Fruit fly (Drosophila melanogaster) whole organism, embryonic: ENCODE measurements around the gene Wbp2.

Source experiments
- Asciz ChIP-seq: fragments of 200-800 bp; sonication (Bioruptor generic); optimal IDR thresholded peaks from 2 replicates; lab custom pipeline; 2017; ENCODE audit warnings: missing biosample characterization, mild to moderate bottlenecking, missing genetic modification characterization, missing genetic modification reagents
- Atf-2 ChIP-seq: fragments of 200-800 bp; sonication (Bioruptor generic); optimal IDR thresholded peaks from 2 replicates; lab custom pipeline; 2016; ENCODE audit warnings: missing biosample characterization, missing genetic modification characterization
- Bgb ChIP-seq: fragments of 200-800 bp; sonication (Bioruptor generic); IDR thresholded peaks from 2 replicates; pipeline ENCODE4 v1.3.6; 2022; ENCODE audit warnings: missing biosample characterization, missing genetic modification characterization; ENCODE audit not compliant: partially characterized antibody
- CG11085 ChIP-seq: fragments of 200-800 bp; sonication (Bioruptor generic); IDR thresholded peaks from 2 replicates; pipeline ENCODE4 v1.3.6; 2022; ENCODE audit warnings: missing biosample characterization, missing genetic modification characterization
- CG1529 ChIP-seq: fragments of 200-800 bp; sonication (Bioruptor generic); optimal IDR thresholded peaks from 3 replicates; lab custom pipeline; 2018; ENCODE audit warnings: missing biosample characterization, missing genetic modification characterization
- CG1603 ChIP-seq: fragments of 200-800 bp; sonication (Bioruptor generic); optimal IDR thresholded peaks from 2 replicates; lab custom pipeline; 2019; ENCODE audit warnings: missing biosample characterization, mild to moderate bottlenecking, missing genetic modification characterization, moderate library complexity
- CG16813 ChIP-seq: fragments of 200-800 bp; sonication (Bioruptor generic); IDR thresholded peaks from 3 replicates; pipeline ENCODE4 v1.3.6; 2022; ENCODE audit warnings: missing biosample characterization, missing genetic modification characterization; ENCODE audit not compliant: partially characterized antibody
- CG2116 ChIP-seq: fragments of 200-800 bp; sonication (Bioruptor generic); optimal IDR thresholded peaks from 3 replicates; lab custom pipeline; 2018; ENCODE audit warnings: missing biosample characterization, mild to moderate bottlenecking, missing genetic modification characterization
- CG30431 ChIP-seq: fragments of 200-800 bp; sonication (Bioruptor generic); optimal IDR thresholded peaks from 2 replicates; lab custom pipeline; 2017; ENCODE audit warnings: missing biosample characterization, missing genetic modification characterization
- CG33213 ChIP-seq: fragments of 200-800 bp; sonication (Bioruptor generic); optimal IDR thresholded peaks from 3 replicates; lab custom pipeline; 2016; ENCODE audit warnings: missing biosample characterization, missing genetic modification characterization
- CG34376 ChIP-seq: fragments of 200-800 bp; sonication (Bioruptor generic); optimal IDR thresholded peaks from 2 replicates; lab custom pipeline; 2018; ENCODE audit warnings: missing biosample characterization, mild to moderate bottlenecking, missing genetic modification characterization
- CG3726 ChIP-seq: fragments of 200-800 bp; sonication (Bioruptor generic); IDR thresholded peaks from 3 replicates; pipeline ENCODE4, ENCODE4 v1.3.6; 2022; ENCODE audit warnings: missing biosample characterization, missing genetic modification characterization
- CG3995 ChIP-seq: fragments of 200-800 bp; sonication (Bioruptor generic); optimal IDR thresholded peaks from 3 replicates; lab custom pipeline; 2016; ENCODE audit warnings: missing biosample characterization, missing genetic modification characterization
- CG6254 ChIP-seq: fragments of 200-800 bp; sonication (Bioruptor generic); optimal IDR thresholded peaks from 3 replicates; lab custom pipeline; 2017; ENCODE audit warnings: mild to moderate bottlenecking, missing biosample characterization, missing genetic modification reagents, missing genetic modification characterization
- CG6854 ChIP-seq: fragments of 200-800 bp; sonication (Bioruptor generic); optimal IDR thresholded peaks from 3 replicates; lab custom pipeline; 2017; ENCODE audit warnings: missing biosample characterization, mild to moderate bottlenecking, missing genetic modification characterization
- CG7928 ChIP-seq: fragments of 200-800 bp; sonication (Bioruptor generic); optimal IDR thresholded peaks from 2 replicates; lab custom pipeline; 2017; ENCODE audit warnings: missing biosample characterization, mild to moderate bottlenecking, missing genetic modification characterization
- CG7987 ChIP-seq: fragments of 200-800 bp; sonication (Bioruptor generic); optimal IDR thresholded peaks from 2 replicates; lab custom pipeline; 2018; ENCODE audit warnings: missing biosample characterization, mild to moderate bottlenecking, missing genetic modification characterization, moderate library complexity
- CG8290 ChIP-seq, 3 experiments: fragments of 200-800 bp; sonication (Bioruptor generic); optimal IDR thresholded peaks; 2 replicates each; lab custom pipeline; 2016 to 2019; ENCODE audit warnings: missing biosample characterization in 3 of 3, missing genetic modification characterization in 3 of 3, mild to moderate bottlenecking in 2 of 3, moderate library complexity in 1 of 3
- CG9932 ChIP-seq: fragments of 200-800 bp; sonication (Bioruptor generic); IDR thresholded peaks from 2 replicates; pipeline ENCODE4 v1.3.6; 2022; ENCODE audit warnings: missing biosample characterization, missing genetic modification characterization
- D19A ChIP-seq: fragments of 200-800 bp; optimal IDR thresholded peaks from 3 replicates; lab custom pipeline; 2019; ENCODE audit warnings: missing biosample characterization, mild to moderate bottlenecking, missing genetic modification characterization, moderate library complexity
- Dek ChIP-seq: fragments of 200-800 bp; sonication (Bioruptor generic); optimal IDR thresholded peaks from 3 replicates; lab custom pipeline; 2019; ENCODE audit warnings: missing biosample characterization, mild to moderate bottlenecking, missing genetic modification characterization, moderate library complexity
- Doc2 ChIP-seq: fragments of 200-800 bp; sonication (Bioruptor generic); IDR thresholded peaks from 2 replicates; pipeline ENCODE4 v1.3.6; 2022; ENCODE audit warnings: missing biosample characterization, missing genetic modification characterization
- Ets97D ChIP-seq: fragments of 200-800 bp; sonication (Bioruptor generic); optimal IDR thresholded peaks from 3 replicates; lab custom pipeline; 2016; ENCODE audit warnings: missing biosample characterization, missing genetic modification characterization
- MESR4 ChIP-seq: fragments of 200-800 bp; sonication (Bioruptor generic); optimal IDR thresholded peaks from 2 replicates; lab custom pipeline; 2018; ENCODE audit warnings: missing biosample characterization, mild to moderate bottlenecking, missing genetic modification characterization, moderate library complexity
- Myb ChIP-seq: fragments of 200-800 bp; sonication (Bioruptor generic); optimal IDR thresholded peaks from 2 replicates; lab custom pipeline; 2016; ENCODE audit warnings: missing biosample characterization, missing genetic modification characterization
- NC2α ChIP-seq: fragments of 200-800 bp; sonication (Bioruptor generic); optimal IDR thresholded peaks from 2 replicates; lab custom pipeline; 2016; ENCODE audit warnings: missing biosample characterization, missing genetic modification characterization
- Optix ChIP-seq: fragments of 200-800 bp; sonication (Bioruptor generic); IDR thresholded peaks from 3 replicates; pipeline ENCODE4 v1.3.6; 2022; ENCODE audit warnings: missing biosample characterization, missing genetic modification characterization
- Rfx ChIP-seq: fragments of 200-800 bp; sonication (Bioruptor generic); IDR thresholded peaks from 2 replicates; pipeline ENCODE4 v1.3.6; 2022; ENCODE audit warnings: missing biosample characterization, missing genetic modification characterization
- Trl ChIP-seq, 3 experiments: fragments of >200 bp in 2 of 3; fragments of 200-800 bp in 1 of 3; sonication (Bioruptor generic) in 1 of 3; optimal IDR thresholded peaks; 2 replicates in 1 of 3; 3 replicates in 2 of 3; lab custom pipeline; 2016 to 2017; ENCODE audit warnings: missing biosample characterization in 1 of 3, missing genetic modification characterization in 1 of 3
- Vsx1 ChIP-seq: fragments of 200-800 bp; sonication (Bioruptor generic); optimal IDR thresholded peaks from 2 replicates; lab custom pipeline; 2017; ENCODE audit warnings: missing biosample characterization, mild to moderate bottlenecking, missing genetic modification characterization, missing genetic modification reagents
- Xrp1 ChIP-seq: fragments of 200-800 bp; sonication (Bioruptor generic); IDR thresholded peaks from 2 replicates; pipeline ENCODE4 v1.3.6; 2022; ENCODE audit warnings: missing biosample characterization, missing genetic modification characterization
- ab ChIP-seq: fragments of 200-800 bp; sonication (Bioruptor generic); optimal IDR thresholded peaks from 2 replicates; lab custom pipeline; 2016; ENCODE audit warnings: missing biosample characterization, missing genetic modification characterization
- bbx ChIP-seq: fragments of 200-800 bp; sonication (Bioruptor generic); IDR thresholded peaks from 2 replicates; pipeline ENCODE4 v1.3.6; 2022; ENCODE audit warnings: missing biosample characterization, missing genetic modification characterization; ENCODE audit not compliant: partially characterized antibody
- chm ChIP-seq: fragments of 200-800 bp; sonication (Bioruptor generic); IDR thresholded peaks from 2 replicates; pipeline ENCODE4 v1.3.6; 2022; ENCODE audit warnings: missing biosample characterization, missing genetic modification characterization
- fd64A ChIP-seq: fragments of 200-800 bp; sonication (Bioruptor generic); optimal IDR thresholded peaks from 3 replicates; lab custom pipeline; 2018; ENCODE audit warnings: missing biosample characterization, mild to moderate bottlenecking, missing genetic modification characterization
- gfzf ChIP-seq: fragments of 200-800 bp; sonication (Bioruptor generic); optimal IDR thresholded peaks from 2 replicates; lab custom pipeline; 2016; ENCODE audit warnings: missing biosample characterization, mild to moderate bottlenecking, missing genetic modification characterization, moderate library complexity
- hkb ChIP-seq, 2 experiments: fragments of 200-800 bp in 1 of 2; fragments of >200 bp in 1 of 2; sonication (Bioruptor generic) in 1 of 2; IDR thresholded peaks in 1 of 2; optimal IDR thresholded peaks in 1 of 2; 2 replicates each; pipeline versions ENCODE4 v1.3.6 to Lab custom; 2017 to 2022; ENCODE audit warnings: missing biosample characterization in 1 of 2, missing genetic modification characterization in 1 of 2
- inv ChIP-seq: fragments of 200-800 bp; sonication (Bioruptor generic); IDR thresholded peaks from 2 replicates; pipeline ENCODE4 v1.3.6; 2022; ENCODE audit warnings: missing biosample characterization, missing genetic modification characterization; ENCODE audit not compliant: partially characterized antibody
- knrl ChIP-seq: fragments of 200-800 bp; sonication (Bioruptor generic); IDR thresholded peaks from 3 replicates; pipeline ENCODE4 v1.3.6; 2022; ENCODE audit warnings: missing biosample characterization, missing genetic modification characterization; ENCODE audit not compliant: partially characterized antibody
- lab ChIP-seq: fragments of 200-800 bp; sonication (Bioruptor generic); optimal IDR thresholded peaks from 3 replicates; lab custom pipeline; 2017; ENCODE audit warnings: missing biosample characterization, missing genetic modification characterization, mild to moderate bottlenecking, moderate library complexity, missing genetic modification reagents
- lov ChIP-seq, 2 experiments: fragments of 200-800 bp in 1 of 2; fragments of >200 bp in 1 of 2; sonication (Bioruptor generic) in 1 of 2; IDR thresholded peaks in 1 of 2; optimal IDR thresholded peaks in 1 of 2; 2 replicates in 1 of 2; 3 replicates in 1 of 2; pipeline versions ENCODE4 v1.3.6 to Lab custom; 2017 to 2022; ENCODE audit warnings: missing biosample characterization in 1 of 2, missing genetic modification characterization in 1 of 2
- otp ChIP-seq: fragments of 200-800 bp; sonication (Bioruptor generic); IDR thresholded peaks from 3 replicates; pipeline ENCODE4, ENCODE4 v1.3.6; 2022; ENCODE audit warnings: missing biosample characterization, missing genetic modification characterization
- pzg ChIP-seq: fragments of 200-800 bp; sonication (Bioruptor generic); optimal IDR thresholded peaks from 3 replicates; lab custom pipeline; 2018; ENCODE audit warnings: missing biosample characterization, mild to moderate bottlenecking, missing genetic modification characterization, moderate library complexity
- rib ChIP-seq: fragments of 200-800 bp; sonication (Bioruptor generic); IDR thresholded peaks from 2 replicates; pipeline ENCODE4 v1.3.6; 2022; ENCODE audit warnings: missing biosample characterization, missing genetic modification characterization
- scrt ChIP-seq: fragments of 200-800 bp; sonication (Bioruptor generic); optimal IDR thresholded peaks from 2 replicates; lab custom pipeline; 2018; ENCODE audit warnings: missing biosample characterization, mild to moderate bottlenecking, missing genetic modification characterization, moderate library complexity
- vvl ChIP-seq: fragments of 200-800 bp; sonication (Bioruptor generic); IDR thresholded peaks from 2 replicates; pipeline ENCODE4 v1.3.6; 2022; ENCODE audit warnings: missing biosample characterization, missing genetic modification characterization
- zfh1 ChIP-seq: fragments of 200-800 bp; sonication (Bioruptor generic); IDR thresholded peaks from 3 replicates; pipeline ENCODE4 v1.3.6; 2022; ENCODE audit warnings: missing biosample characterization, missing genetic modification characterization

The Wbp2 gene

DNA sequence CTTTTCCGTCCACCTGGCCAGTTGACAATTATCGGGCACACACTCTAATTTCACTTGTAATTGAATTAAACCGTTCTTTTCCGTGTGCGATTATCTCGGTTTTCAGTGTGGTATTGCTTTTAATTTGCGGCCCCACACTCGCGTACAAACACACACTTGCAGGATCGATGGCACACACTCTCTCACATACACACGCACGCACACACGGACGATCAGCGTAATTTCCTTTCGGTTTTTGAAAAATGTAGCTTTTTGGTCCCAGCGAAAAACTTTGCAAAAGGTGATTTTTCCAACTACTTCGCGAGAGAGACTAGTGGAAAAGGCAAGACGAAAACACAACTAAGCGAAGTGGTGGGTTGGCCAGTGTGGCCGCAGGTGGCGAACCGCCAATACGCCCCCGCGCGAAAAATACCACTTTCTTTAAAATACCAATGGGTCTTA lies 45.2 kb upstream of the Wbp2 start, which contains the start of gene Atg1 (continued):
- TF ChIP-seq CG11085 (GFP tag; lab: Robert Waterston, UW) (no peak), CG34376 (GFP tag; lab: Kevin White, UChicago) (peak; percentile 17), gfzf (GFP tag; lab: Kevin White, UChicago) (peak; percentile 74), otp (GFP tag; lab: Robert Waterston, UW) (no peak; the same call in 2 of the 3 replicates), CG9932 (no peak), CG33213 (no peak), inv (GFP tag; lab: Robert Waterston, UW) (no peak), rib (GFP tag; lab: Robert Waterston, UW) (0 out of 2 replicates have a peak, but pooled peaks have one; percentile 20), Vsx1 (GFP tag; lab: Kevin White, UChicago) (no peak), Xrp1 (GFP tag; lab: Robert Waterston, UW) (no peak), lab (GFP tag; lab: Kevin White, UChicago) (peak; percentile 31), CG8290 (GFP tag; optimal IDR thresholded peaks at IDR 0.05; lab: Kevin White, UChicago) (peak; percentile 17), CG8290 (tag; optimal IDR thresholded peaks at IDR 0.05; lab: Kevin White, UChicago) (peak in 1 of 2 experiments; percentile 60), Dek (tag; lab: Kevin White, UChicago) (peak; percentile 2), CG3995 (GFP tag; lab: Kevin White, UChicago) (peak; percentile 6), fd64A (no peak), Doc2 (GFP tag; lab: Robert Waterston, UW) (no peak), Atf-2 (GFP tag; lab: Kevin White, UChicago) (no peak), CG3726 (GFP tag; lab: Robert Waterston, UW) (no peak), CG6254 (GFP tag; lab: Kevin White, UChicago) (no peak), chm (peak; percentile 66), pzg (peak; percentile 62), ab (GFP tag; lab: Kevin White, UChicago) (no peak), Ets97D (no peak), D19A (peak; percentile 13), zfh1 (GFP tag; lab: Robert Waterston, UW) (0 out of 3 replicates have a peak, but pooled peaks have one; percentile 7), Optix (GFP tag; lab: Robert Waterston, UW) (no peak), CG2116 (GFP tag; lab: Kevin White, UChicago) (no peak), NC2α (GFP tag; lab: Kevin White, UChicago) (no peak), Asciz (GFP tag; lab: Kevin White, UChicago) (no peak), CG16813 (GFP tag; lab: Robert Waterston, UW) (peak; percentile 38; the same call in 1 of the 3 replicates), CG7928 (GFP tag; lab: Kevin White, UChicago) (no peak), vvl (no peak), Trl (optimal IDR thresholded peaks at IDR 0.05; lab: Kevin White, UChicago) (peak in 1 of 2 experiments; percentile 69), Trl (GFP tag; optimal IDR thresholded peaks at IDR 0.05; lab: Kevin White, UChicago) (no peak), CG30431 (GFP tag; lab: Kevin White, UChicago) (no peak), hkb (optimal IDR thresholded peaks at IDR 0.05; lab: Kevin White, UChicago) (no peak), hkb (GFP tag; IDR thresholded peaks at IDR 0.05; lab: Robert Waterston, UW) (peak; percentile 8; the same call in 1 of the 2 replicates), Bgb (GFP tag; lab: Robert Waterston, UW) (peak; percentile 51; the same call in 1 of the 2 replicates), scrt (no peak), CG7987 (GFP tag; lab: Kevin White, UChicago) (peak; percentile 52), Rfx (peak; percentile 48; the same call in 1 of the 2 replicates), CG6854 (GFP tag; lab: Kevin White, UChicago) (peak; percentile 54), lov (optimal IDR thresholded peaks at IDR 0.05; lab: Kevin White, UChicago) (no peak), lov (GFP tag; IDR thresholded peaks at IDR 0.05; lab: Robert Waterston, UW) (no peak), knrl (GFP tag; lab: Robert Waterston, UW) (no peak; the same call in 2 of the 3 replicates), bbx (GFP tag; lab: Robert Waterston, UW) (peak; percentile 46; the same call in 1 of the 2 replicates), MESR4 (GFP tag; lab: Kevin White, UChicago) (peak; percentile 71), CG1603 (tag; lab: Kevin White, UChicago) (peak; percentile 23), CG1529 (GFP tag; lab: Kevin White, UChicago) (no peak), Myb (peak; percentile 5)
